Worm (Caenorhabditis elegans) whole organism, midembryonic: ENCODE measurements around the gene W02B12.13.

Experiments
- T22C8.4 ChIP-seq: fragments of 200-800 bp; sonication (Bioruptor generic); IDR thresholded peaks from 2 replicates; pipeline ENCODE4 v1.3.6; 2022; ENCODE audit warnings: missing genetic modification characterization, missing compliant biosample characterization
- cog-1 ChIP-seq: sonication (generic microtip); optimal IDR thresholded peaks from 2 replicates; lab custom pipeline; 2016; ENCODE audit warnings: missing genetic modification characterization, missing compliant biosample characterization
- flt-1 ChIP-seq: fragments of 200-800 bp; sonication (Bioruptor generic); IDR thresholded peaks from 2 replicates; pipeline ENCODE4 v1.3.6; 2022; ENCODE audit warnings: missing genetic modification characterization, missing compliant biosample characterization
- klf-2 ChIP-seq: fragments of 200-800 bp; sonication (Bioruptor generic); conservative IDR thresholded peaks from 2 replicates; pipeline ENCODE4 v1.3.6; 2022; ENCODE audit warnings: missing genetic modification reagents, missing genetic modification characterization, missing compliant biosample characterization
- med-1 ChIP-seq: sonication (generic microtip); optimal IDR thresholded peaks from 2 replicates; lab custom pipeline; 2017; ENCODE audit warnings: missing genetic modification characterization, mild to moderate bottlenecking, missing compliant biosample characterization, antibody characterized with exemption, missing genetic modification reagents; ENCODE audit not compliant: insufficient read depth
- ref-1 ChIP-seq: fragments of 200-800 bp; sonication (Bioruptor generic); conservative IDR thresholded peaks from 2 replicates; pipeline ENCODE4 v1.3.6; 2022; ENCODE audit warnings: missing genetic modification reagents, missing genetic modification characterization, missing compliant biosample characterization
- tab-1 ChIP-seq: fragments of 200-800 bp; sonication (Bioruptor generic); IDR thresholded peaks from 2 replicates; pipeline ENCODE4 v1.3.6; 2022; ENCODE audit warnings: missing genetic modification characterization, missing compliant biosample characterization
- ztf-23 ChIP-seq: fragments of 200-800 bp; sonication (Bioruptor generic); IDR thresholded peaks from 2 replicates; pipeline ENCODE4 v1.3.6; 2022; ENCODE audit warnings: missing genetic modification reagents, missing genetic modification characterization, missing compliant biosample characterization
- ztf-29 ChIP-seq: fragments of 200-800 bp; sonication (Bioruptor generic); IDR thresholded peaks from 2 replicates; pipeline ENCODE4 v1.3.6; 2022; ENCODE audit warnings: missing genetic modification reagents, missing genetic modification characterization, missing compliant biosample characterization

ce11 chrII:11424579-11425316 lies 20.3 kb upstream of the W02B12.13 start, which contains the start of gene C05D12.3:
- TF ChIP-seq ztf-29 (GFP tag; lab: Robert Waterston, UW) (no peak), flt-1 (no peak), klf-2 (no peak), ztf-23 (GFP tag; lab: Robert Waterston, UW) (no peak), tab-1 (GFP tag; lab: Robert Waterston, UW) (no peak), med-1 (no peak), cog-1 (tag; lab: Kevin White, UChicago) (no peak), ref-1 (GFP tag; lab: Robert Waterston, UW) (no peak), T22C8.4 (no peak)
